Fruit fly (Drosophila melanogaster) whole organism, embryonic: ENCODE data around the gene Ufsp2.

ENCODE experiments used
- Atf-2 ChIP-seq: fragments of 200-800 bp; sonication (Bioruptor generic); optimal IDR thresholded peaks from 2 replicates; lab custom pipeline; 2016; ENCODE audit warnings: missing biosample characterization, missing genetic modification characterization
- B-H2 ChIP-seq: fragments of 200-800 bp; sonication (Bioruptor generic); optimal IDR thresholded peaks from 2 replicates; lab custom pipeline; 2018; ENCODE audit warnings: missing biosample characterization, mild to moderate bottlenecking, missing genetic modification characterization
- Bdp1 ChIP-seq: fragments of 200-800 bp; sonication (Bioruptor generic); optimal IDR thresholded peaks from 3 replicates; lab custom pipeline; 2016; ENCODE audit warnings: missing biosample characterization, missing genetic modification characterization
- CG10654 ChIP-seq: fragments of 200-800 bp; sonication (Bioruptor generic); optimal IDR thresholded peaks from 2 replicates; lab custom pipeline; 2016; ENCODE audit warnings: missing biosample characterization, missing genetic modification characterization
- CG11093 ChIP-seq: fragments of 200-800 bp; sonication (Bioruptor generic); IDR thresholded peaks from 3 replicates; pipeline ENCODE4 v1.3.6; 2022; ENCODE audit warnings: missing biosample characterization, missing genetic modification characterization
- CG11560 ChIP-seq: fragments of 200-800 bp; sonication (Bioruptor generic); IDR thresholded peaks from 3 replicates; pipeline ENCODE4 v1.3.6; 2022; ENCODE audit warnings: missing biosample characterization, missing genetic modification characterization
- CG12236 ChIP-seq: fragments of 200-800 bp; sonication (Bioruptor generic); optimal IDR thresholded peaks from 2 replicates; lab custom pipeline; 2016; ENCODE audit warnings: missing biosample characterization, missing genetic modification characterization
- CG13287 ChIP-seq: fragments of 200-800 bp; sonication (Bioruptor generic); IDR thresholded peaks from 2 replicates; pipeline ENCODE4 v1.3.6; 2022; ENCODE audit warnings: missing biosample characterization, missing genetic modification characterization; ENCODE audit not compliant: partially characterized antibody
- CG14710 ChIP-seq: fragments of 200-800 bp; sonication (Bioruptor generic); optimal IDR thresholded peaks from 3 replicates; lab custom pipeline; 2019; ENCODE audit warnings: missing biosample characterization, mild to moderate bottlenecking, missing genetic modification characterization, moderate library complexity
- CG16779 ChIP-seq: fragments of 200-800 bp; sonication (Bioruptor generic); IDR thresholded peaks from 2 replicates; pipeline ENCODE4 v1.3.6; 2022; ENCODE audit warnings: missing biosample characterization, missing genetic modification characterization
- CG17385 ChIP-seq: fragments of 200-800 bp; sonication (Bioruptor generic); optimal IDR thresholded peaks from 3 replicates; lab custom pipeline; 2018; ENCODE audit warnings: missing biosample characterization, mild to moderate bottlenecking, missing genetic modification characterization
- CG17829 ChIP-seq: fragments of 200-800 bp; optimal IDR thresholded peaks from 2 replicates; lab custom pipeline; 2019; ENCODE audit warnings: missing biosample characterization, mild to moderate bottlenecking, missing genetic modification characterization, moderate library complexity
- CG30431 ChIP-seq: fragments of 200-800 bp; sonication (Bioruptor generic); optimal IDR thresholded peaks from 2 replicates; lab custom pipeline; 2017; ENCODE audit warnings: missing biosample characterization, missing genetic modification characterization
- CG31224 ChIP-seq: fragments of 200-800 bp; sonication (Bioruptor generic); IDR thresholded peaks from 2 replicates; pipeline ENCODE4 v1.3.6; 2022; ENCODE audit warnings: missing biosample characterization, missing genetic modification characterization
- CG32532 ChIP-seq: fragments of 200-800 bp; sonication (Bioruptor generic); IDR thresholded peaks from 2 replicates; pipeline ENCODE4 v1.3.6; 2022; ENCODE audit warnings: missing biosample characterization, missing genetic modification characterization
- CG4404 ChIP-seq: fragments of 200-800 bp; sonication (Bioruptor generic); IDR thresholded peaks from 2 replicates; pipeline ENCODE4 v1.3.6; 2022; ENCODE audit warnings: missing biosample characterization, missing genetic modification characterization
- CG5245 ChIP-seq: fragments of 200-800 bp; sonication (Bioruptor generic); optimal IDR thresholded peaks from 3 replicates; lab custom pipeline; 2016; ENCODE audit warnings: missing biosample characterization, missing genetic modification characterization
- CG7372 ChIP-seq: fragments of 200-800 bp; sonication (Bioruptor generic); IDR thresholded peaks from 2 replicates; pipeline ENCODE4 v1.3.6; 2022; ENCODE audit warnings: missing biosample characterization, missing genetic modification characterization
- CG8359 ChIP-seq: fragments of 200-800 bp; sonication (Bioruptor generic); optimal IDR thresholded peaks from 2 replicates; lab custom pipeline; 2017; ENCODE audit warnings: missing biosample characterization, mild to moderate bottlenecking, missing genetic modification characterization, borderline replicate concordance
- Chrac-16 ChIP-seq: fragments of 200-800 bp; sonication (Bioruptor generic); optimal IDR thresholded peaks from 3 replicates; lab custom pipeline; 2016; ENCODE audit warnings: missing biosample characterization, missing genetic modification characterization
- GATAe ChIP-seq: fragments of 200-800 bp; sonication (Bioruptor generic); conservative IDR thresholded peaks from 2 replicates; pipeline ENCODE4 v1.3.6; 2022; ENCODE audit warnings: missing biosample characterization, missing genetic modification characterization
- HLHmδ ChIP-seq: fragments of 200-800 bp; sonication (Bioruptor generic); optimal IDR thresholded peaks from 2 replicates; lab custom pipeline; 2018; ENCODE audit warnings: missing biosample characterization, mild to moderate bottlenecking, missing genetic modification characterization, moderate library complexity
- Hr51 ChIP-seq, 2 experiments: fragments of 200-800 bp; sonication (Bioruptor generic); optimal IDR thresholded peaks; 2 replicates in 1 of 2; 3 replicates in 1 of 2; lab custom pipeline; 2016 to 2018; ENCODE audit warnings: missing biosample characterization in 2 of 2, missing genetic modification characterization in 2 of 2, mild to moderate bottlenecking in 1 of 2, moderate library complexity in 1 of 2
- Hsf ChIP-seq: fragments of 200-800 bp; sonication (Bioruptor generic); optimal IDR thresholded peaks from 3 replicates; lab custom pipeline; 2016; ENCODE audit warnings: missing biosample characterization, missing genetic modification characterization
- Lim3 ChIP-seq: fragments of 200-800 bp; sonication (Bioruptor generic); IDR thresholded peaks from 2 replicates; pipeline ENCODE4 v1.3.6; 2022; ENCODE audit warnings: missing biosample characterization, missing genetic modification characterization
- MTF-1 ChIP-seq: fragments of 200-800 bp; sonication (Bioruptor generic); optimal IDR thresholded peaks from 2 replicates; lab custom pipeline; 2018; ENCODE audit warnings: missing biosample characterization, mild to moderate bottlenecking, missing genetic modification characterization, borderline replicate concordance
- Max ChIP-seq: fragments of 200-800 bp; sonication (Bioruptor generic); optimal IDR thresholded peaks from 2 replicates; lab custom pipeline; 2016; ENCODE audit warnings: missing biosample characterization, mild to moderate bottlenecking, missing genetic modification characterization
- Mes4 ChIP-seq: fragments of 200-800 bp; sonication (Bioruptor generic); optimal IDR thresholded peaks from 2 replicates; lab custom pipeline; 2016; ENCODE audit warnings: missing biosample characterization, missing genetic modification characterization
- Neu2 ChIP-seq: fragments of 200-800 bp; sonication (Bioruptor generic); optimal IDR thresholded peaks from 3 replicates; lab custom pipeline; 2016; ENCODE audit warnings: missing biosample characterization, missing genetic modification characterization, borderline replicate concordance
- Oaz ChIP-seq: fragments of 200-800 bp; sonication (Bioruptor generic); IDR thresholded peaks from 2 replicates; pipeline ENCODE4 v1.3.6; 2022; ENCODE audit warnings: missing biosample characterization, missing genetic modification characterization
- Ravus ChIP-seq: fragments of 200-800 bp; sonication (Bioruptor generic); IDR thresholded peaks from 2 replicates; pipeline ENCODE4 v1.3.6; 2022; ENCODE audit warnings: missing biosample characterization, missing genetic modification characterization
- Rfx ChIP-seq: fragments of 200-800 bp; sonication (Bioruptor generic); IDR thresholded peaks from 2 replicates; pipeline ENCODE4 v1.3.6; 2022; ENCODE audit warnings: missing biosample characterization, missing genetic modification characterization
- Sox102F ChIP-seq: fragments of 200-800 bp; sonication (Bioruptor generic); optimal IDR thresholded peaks from 2 replicates; lab custom pipeline; 2018; ENCODE audit warnings: missing biosample characterization, mild to moderate bottlenecking, missing genetic modification characterization, moderate library complexity
- Spps ChIP-seq: fragments of 200-800 bp; sonication (Bioruptor generic); optimal IDR thresholded peaks from 2 replicates; lab custom pipeline; 2018; ENCODE audit warnings: missing biosample characterization, mild to moderate bottlenecking, missing genetic modification characterization
- al ChIP-seq: fragments of 200-800 bp; sonication (Bioruptor generic); IDR thresholded peaks from 2 replicates; pipeline ENCODE4 v1.3.6; 2022; ENCODE audit warnings: missing biosample characterization, missing genetic modification characterization
- ap ChIP-seq: fragments of 200-800 bp; sonication (Bioruptor generic); IDR thresholded peaks from 2 replicates; pipeline ENCODE4 v1.3.6; 2022; ENCODE audit warnings: missing biosample characterization, missing genetic modification characterization
- ci ChIP-seq: fragments of 200-800 bp; sonication (Bioruptor generic); IDR thresholded peaks from 3 replicates; pipeline ENCODE4 v1.3.6; 2022; ENCODE audit warnings: missing biosample characterization, missing genetic modification characterization
- crol ChIP-seq: fragments of 200-800 bp; sonication (Bioruptor generic); IDR thresholded peaks from 2 replicates; pipeline ENCODE4 v1.3.6; 2022; ENCODE audit warnings: missing biosample characterization, missing genetic modification characterization
- dysf ChIP-seq: fragments of 200-800 bp; sonication (Bioruptor generic); IDR thresholded peaks from 3 replicates; pipeline ENCODE4 v1.3.6; 2022; ENCODE audit warnings: missing biosample characterization, missing genetic modification characterization
- gce ChIP-seq: fragments of 200-800 bp; sonication (Bioruptor generic); IDR thresholded peaks from 3 replicates; pipeline ENCODE4 v1.3.6; 2022; ENCODE audit warnings: missing biosample characterization, missing genetic modification characterization
- gsb-n ChIP-seq: fragments of 200-800 bp; sonication (Bioruptor generic); optimal IDR thresholded peaks from 3 replicates; lab custom pipeline; 2018; ENCODE audit warnings: missing biosample characterization, mild to moderate bottlenecking, missing genetic modification characterization
- inv ChIP-seq: fragments of 200-800 bp; sonication (Bioruptor generic); IDR thresholded peaks from 2 replicates; pipeline ENCODE4 v1.3.6; 2022; ENCODE audit warnings: missing biosample characterization, missing genetic modification characterization; ENCODE audit not compliant: partially characterized antibody
- lbe ChIP-seq: fragments of 200-800 bp; sonication (Bioruptor generic); optimal IDR thresholded peaks from 2 replicates; lab custom pipeline; 2016; ENCODE audit warnings: missing biosample characterization, mild to moderate bottlenecking, missing genetic modification characterization
- nerfin-1 ChIP-seq: fragments of 200-800 bp; sonication (Bioruptor generic); optimal IDR thresholded peaks from 3 replicates; lab custom pipeline; 2019; ENCODE audit warnings: missing biosample characterization, mild to moderate bottlenecking, missing genetic modification characterization, moderate library complexity
- odd ChIP-seq: fragments of 200-800 bp; sonication (Bioruptor generic); optimal IDR thresholded peaks from 2 replicates; lab custom pipeline; 2017; ENCODE audit warnings: missing biosample characterization, mild to moderate bottlenecking, missing genetic modification characterization
- phol ChIP-seq: fragments of 200-800 bp; sonication (Bioruptor generic); optimal IDR thresholded peaks from 3 replicates; lab custom pipeline; 2018; ENCODE audit warnings: missing biosample characterization, mild to moderate bottlenecking, missing genetic modification characterization, moderate library complexity
- pum ChIP-seq: fragments of 200-800 bp; sonication (Bioruptor generic); optimal IDR thresholded peaks from 2 replicates; lab custom pipeline; 2016; ENCODE audit warnings: missing biosample characterization, missing genetic modification characterization
- sim ChIP-seq: fragments of 200-800 bp; sonication (Bioruptor generic); IDR thresholded peaks from 2 replicates; pipeline ENCODE4 v1.3.6; 2022; ENCODE audit warnings: missing biosample characterization, missing genetic modification characterization
- sr ChIP-seq: fragments of 200-800 bp; sonication (Bioruptor generic); IDR thresholded peaks from 3 replicates; pipeline ENCODE4 v1.3.6; 2022; ENCODE audit warnings: missing biosample characterization, missing genetic modification characterization
- tna ChIP-seq: fragments of 200-800 bp; sonication (Bioruptor generic); IDR thresholded peaks from 2 replicates; pipeline ENCODE4 v1.3.6; 2022; ENCODE audit warnings: missing biosample characterization, missing genetic modification characterization; ENCODE audit not compliant: partially characterized antibody
- trh ChIP-seq: fragments of 200-800 bp; sonication (Bioruptor generic); optimal IDR thresholded peaks from 2 replicates; lab custom pipeline; 2016; ENCODE audit warnings: missing biosample characterization, missing genetic modification characterization

The Ufsp2 gene

DNA sequence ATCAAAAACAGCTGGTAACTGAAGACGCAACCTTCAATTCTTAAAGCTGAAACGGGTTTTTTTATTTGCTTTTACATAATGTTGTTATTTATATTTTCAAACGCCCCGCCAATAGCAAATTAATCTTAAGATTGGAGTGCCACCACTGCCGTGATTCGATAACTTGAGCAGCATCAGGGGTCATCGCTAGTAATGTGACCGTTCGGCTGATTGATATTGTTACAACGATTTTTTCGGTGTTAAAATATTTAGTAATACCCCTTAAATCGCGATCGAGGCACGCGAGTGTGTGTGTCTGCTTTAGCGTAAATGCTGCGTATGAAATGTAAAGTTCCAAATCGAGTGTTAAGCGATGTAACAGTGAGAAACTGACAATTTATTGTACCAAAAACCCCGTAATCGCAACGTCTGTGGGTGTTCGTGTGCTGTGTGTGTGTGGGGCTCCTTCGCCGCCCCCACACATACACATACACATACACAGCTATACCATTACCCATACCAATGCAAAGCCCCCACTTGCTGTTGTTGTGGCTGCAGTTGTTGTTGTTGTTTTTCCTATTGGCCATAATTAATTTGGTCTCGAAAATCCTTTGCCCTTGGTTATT, 10.4 kb upstream of the Ufsp2 start, which contains the start of gene dop (continued):
- TF ChIP-seq CG8359 (GFP tag; lab: Kevin White, UChicago) (no peak), ap (GFP tag; lab: Robert Waterston, UW) (no peak), pum (no peak), CG17829 (no peak), CG32532 (GFP tag; lab: Robert Waterston, UW) (peak; percentile 49; the same call in 1 of the 2 replicates), sr (GFP tag; lab: Robert Waterston, UW) (peak; percentile 78; the same call in 2 of the 3 replicates), crol (GFP tag; lab: Robert Waterston, UW) (no peak), Chrac-16 (no peak), CG14710 (peak; percentile 61), Bdp1 (GFP tag; lab: Kevin White, UChicago) (no peak), tna (GFP tag; lab: Robert Waterston, UW) (no peak), dysf (no peak), Sox102F (GFP tag; lab: Kevin White, UChicago) (no peak), CG13287 (GFP tag; lab: Robert Waterston, UW) (peak; percentile 73), CG4404 (GFP tag; lab: Robert Waterston, UW) (no peak), Mes4 (GFP tag; lab: Kevin White, UChicago) (no peak), Lim3 (GFP tag; lab: Robert Waterston, UW) (no peak), Oaz (GFP tag; lab: Robert Waterston, UW) (no peak), sim (no peak), MTF-1 (no peak), Hsf (GFP tag; lab: Kevin White, UChicago) (peak; percentile 39), B-H2 (GFP tag; lab: Kevin White, UChicago) (peak; percentile 58), CG5245 (GFP tag; lab: Kevin White, UChicago) (no peak), Spps (tag; lab: Kevin White, UChicago) (no peak), Neu2 (GFP tag; lab: Kevin White, UChicago) (no peak), trh (no peak), Hr51 (GFP tag; optimal IDR thresholded peaks at IDR 0.05; lab: Kevin White, UChicago) (no peak), CG12236 (no peak), CG11560 (tag; lab: Robert Waterston, UW) (no peak), nerfin-1 (no peak), Rfx (GFP tag; lab: Robert Waterston, UW) (peak; percentile 46), CG16779 (GFP tag; lab: Robert Waterston, UW) (no peak), phol (tag; lab: Kevin White, UChicago) (peak; percentile 43), CG7372 (GFP tag; lab: Robert Waterston, UW) (no peak), Ravus (GFP tag; lab: Robert Waterston, UW) (no peak), ci (GFP tag; lab: Robert Waterston, UW) (peak; percentile 30; the same call in 1 of the 3 replicates), inv (peak; percentile 49; the same call in 1 of the 2 replicates), gsb-n (no peak), GATAe (GFP tag; lab: Robert Waterston, UW) (no peak; the same call in 1 of the 2 replicates), al (GFP tag; lab: Robert Waterston, UW) (no peak), CG10654 (no peak), CG30431 (no peak), gce (GFP tag; lab: Robert Waterston, UW) (no peak), Atf-2 (peak; percentile 3), Max (GFP tag; lab: Kevin White, UChicago) (no peak), CG11093 (GFP tag; lab: Robert Waterston, UW) (no peak), CG31224 (GFP tag; lab: Robert Waterston, UW) (no peak), lbe (GFP tag; lab: Kevin White, UChicago) (no peak), HLHmδ (GFP tag; lab: Kevin White, UChicago) (no peak), CG17385 (GFP tag; lab: Kevin White, UChicago) (no peak), odd (GFP tag; lab: Kevin White, UChicago) (no peak)
